Worm (Caenorhabditis elegans): ENCODE measurements around the gene F38H4.3.

ce11 chrIV:11821591-11822361 is 20.4 kb upstream of the F38H4.3 start, which contains the start of the genes par-5 and M117.3:
- peak; percentile 77 for TF ChIP-seq sea-2 (GFP tag; optimal IDR thresholded peaks at IDR 0.05)
- TF ChIP-seq nhr-77 (tag; optimal IDR thresholded peaks at IDR 0.05): no peak
- peak; percentile 80 for TF ChIP-seq elt-2 (tag; optimal IDR thresholded peaks at IDR 0.05)
- no peak for TF ChIP-seq elt-3 (tag; optimal IDR thresholded peaks at IDR 0.05)
- TF ChIP-seq ztf-11 (tag; optimal IDR thresholded peaks at IDR 0.05): no peak
- peak; percentile 61 for TF ChIP-seq lin-39 (tag; optimal IDR thresholded peaks at IDR 0.05)
- TF ChIP-seq nhr-25 (tag; optimal IDR thresholded peaks at IDR 0.05): no peak
